Worm (Caenorhabditis elegans) whole organism, L4 larva: ENCODE results near the gene Y27F2A.10.
"Not testable (repeated sequence)": the region's sequence is repeated elsewhere in the genome, so short reads cannot be mapped to it uniquely, and the experiment has no call there.

Experiments
- F44E2.7 ChIP-seq: fragments of 200-800 bp; sonication (Bioruptor generic); IDR thresholded peaks from 2 replicates; pipeline ENCODE4 v2.1.2; 2022; ENCODE audit warnings: missing genetic modification characterization, missing compliant biosample characterization
- T20F7.1 ChIP-seq: fragments of 200-800 bp; sonication (Bioruptor generic); optimal IDR thresholded peaks from 2 replicates; lab custom pipeline; 2018; ENCODE audit warnings: mild to moderate bottlenecking, missing genetic modification characterization, missing compliant biosample characterization
- Y105C5A.15 ChIP-seq: fragments of 200-800 bp; sonication (Bioruptor generic); IDR thresholded peaks from 2 replicates; pipeline ENCODE4 v1.3.6; 2022; ENCODE audit warnings: missing genetic modification characterization, missing compliant biosample characterization
- ZK546.5 ChIP-seq, 2 experiments: sonication (generic microtip); optimal IDR thresholded peaks; 2 replicates each; lab custom pipeline; 2017; ENCODE audit warnings: missing biosample characterization in 2 of 2, missing genetic modification characterization in 2 of 2
- aly-2 ChIP-seq: sonication (generic microtip); optimal IDR thresholded peaks from 2 replicates; lab custom pipeline; 2018; ENCODE audit warnings: missing biosample characterization, missing genetic modification characterization
- arid-1 ChIP-seq: fragments of 200-800 bp; sonication (Bioruptor generic); conservative IDR thresholded peaks from 2 replicates; pipeline ENCODE4 v1.3.6; 2022; ENCODE audit warnings: missing genetic modification reagents, missing genetic modification characterization, missing compliant biosample characterization
- ceh-32 ChIP-seq: sonication (generic microtip); optimal IDR thresholded peaks from 2 replicates; lab custom pipeline; 2016; ENCODE audit warnings: mild to moderate bottlenecking, missing genetic modification characterization, missing compliant biosample characterization; ENCODE audit not compliant: poor library complexity
- ceh-44 ChIP-seq: fragments of 200-800 bp; sonication (Bioruptor generic); IDR thresholded peaks from 2 replicates; pipeline ENCODE4 v1.3.6; 2022; ENCODE audit warnings: missing genetic modification reagents, missing genetic modification characterization, missing compliant biosample characterization
- daf-8 ChIP-seq: fragments of 200-800 bp; sonication (Bioruptor generic); IDR thresholded peaks from 2 replicates; pipeline ENCODE4 v1.3.6; 2022; ENCODE audit warnings: missing genetic modification characterization, missing compliant biosample characterization
- dpl-1 ChIP-seq: fragments of 150-350 bp; optimal IDR thresholded peaks from 2 replicates; lab custom pipeline; 2014; ENCODE audit warnings: missing biosample characterization, missing genetic modification reagents, missing genetic modification characterization
- gei-8 ChIP-seq: fragments of 200-800 bp; sonication (Bioruptor generic); optimal IDR thresholded peaks from 2 replicates; lab custom pipeline; 2018; ENCODE audit warnings: mild to moderate bottlenecking, missing genetic modification characterization, missing compliant biosample characterization
- hlh-30 ChIP-seq: sonication (generic microtip); optimal IDR thresholded peaks from 2 replicates; lab custom pipeline; 2017; ENCODE audit warnings: antibody characterized with exemption, mild to moderate bottlenecking, missing genetic modification characterization, missing compliant biosample characterization; ENCODE audit not compliant: insufficient read depth
- lin-1 ChIP-seq: fragments of 200-800 bp; sonication (Bioruptor generic); IDR thresholded peaks from 2 replicates; pipeline ENCODE4 v1.3.6; 2022; ENCODE audit warnings: missing genetic modification reagents, missing genetic modification characterization, missing compliant biosample characterization
- lin-39 ChIP-seq: fragments of 150-350 bp; optimal IDR thresholded peaks from 2 replicates; lab custom pipeline; 2014; ENCODE audit warnings: missing biosample characterization, missing genetic modification reagents, missing genetic modification characterization
- mdt-29 ChIP-seq: fragments of 200-800 bp; sonication (Bioruptor generic); IDR thresholded peaks from 2 replicates; pipeline ENCODE4 v1.3.6; 2022; ENCODE audit warnings: missing genetic modification reagents, missing genetic modification characterization, missing compliant biosample characterization
- mep-1 ChIP-seq: fragments of 150-350 bp; sonication (generic microtip); optimal IDR thresholded peaks from 3 replicates; lab custom pipeline; 2014; ENCODE audit warnings: missing biosample characterization, missing genetic modification characterization
- mxl-3 ChIP-seq: fragments of 200-800 bp; sonication (Bioruptor generic); optimal IDR thresholded peaks from 2 replicates; lab custom pipeline; 2018; ENCODE audit warnings: mild to moderate bottlenecking, missing genetic modification characterization, missing compliant biosample characterization
- nhr-10 ChIP-seq: fragments of 150-350 bp; optimal IDR thresholded peaks from 2 replicates; lab custom pipeline; 2014; ENCODE audit warnings: missing biosample characterization, missing genetic modification characterization
- nhr-102 ChIP-seq: sonication (generic microtip); optimal IDR thresholded peaks from 2 replicates; lab custom pipeline; 2016; ENCODE audit warnings: mild to moderate bottlenecking, missing genetic modification characterization, moderate library complexity, missing compliant biosample characterization
- nhr-41 ChIP-seq: fragments of 200-800 bp; sonication (Bioruptor generic); IDR thresholded peaks from 2 replicates; pipeline ENCODE4 v1.3.6; 2022; ENCODE audit warnings: missing genetic modification reagents, missing genetic modification characterization, missing compliant biosample characterization
- nhr-6 ChIP-seq: fragments of 150-350 bp; optimal IDR thresholded peaks from 2 replicates; lab custom pipeline; 2014; ENCODE audit warnings: missing biosample characterization, missing genetic modification characterization
- pha-4 ChIP-seq, 2 experiments: fragments of 150-350 bp in 1 of 2; fragments of 200-800 bp in 1 of 2; sonication (Bioruptor generic) in 1 of 2; IDR thresholded peaks in 1 of 2; optimal IDR thresholded peaks in 1 of 2; 2 replicates each; pipeline versions ENCODE4 v1.3.6 to Lab custom; 2014 to 2022; ENCODE audit warnings: missing genetic modification characterization in 2 of 2, missing genetic modification reagents in 2 of 2, missing biosample characterization in 1 of 2, missing compliant biosample characterization in 1 of 2
- php-3 ChIP-seq: fragments of 200-800 bp; sonication (Bioruptor generic); IDR thresholded peaks from 2 replicates; pipeline ENCODE4 v1.3.6; 2022; ENCODE audit warnings: missing genetic modification reagents, missing genetic modification characterization, missing compliant biosample characterization
- rbr-2 ChIP-seq: sonication (generic microtip); optimal IDR thresholded peaks from 2 replicates; lab custom pipeline; 2016; ENCODE audit warnings: missing genotype, missing genetic modification characterization, missing compliant biosample characterization
- snpc-4 ChIP-seq: fragments of 150-350 bp; optimal IDR thresholded peaks from 2 replicates; lab custom pipeline; 2014; ENCODE audit warnings: missing biosample characterization, missing genetic modification characterization
- tra-1 ChIP-seq: fragments of 200-800 bp; sonication (Bioruptor generic); IDR thresholded peaks from 2 replicates; pipeline ENCODE4 v1.3.6; 2022; ENCODE audit warnings: missing genetic modification reagents, missing genetic modification characterization, missing compliant biosample characterization
- unc-62 ChIP-seq, 3 experiments: fragments of 150-350 bp in 1 of 3; sonication (generic microtip); optimal IDR thresholded peaks in 2 of 3; peaks in 1 of 3; 1 replicate in 1 of 3; 2 replicates in 2 of 3; lab custom pipeline; 2014 to 2017; ENCODE audit warnings: missing biosample characterization in 3 of 3, missing genetic modification characterization in 3 of 3, missing genetic modification reagents in 3 of 3, missing genotype in 1 of 3
- vab-7 ChIP-seq: fragments of 200-800 bp; sonication (Bioruptor generic); IDR thresholded peaks from 2 replicates; pipeline ENCODE4 v1.3.6; 2022; ENCODE audit warnings: missing genetic modification reagents, missing genetic modification characterization, missing compliant biosample characterization
- zag-1 ChIP-seq: fragments of 150-350 bp; optimal IDR thresholded peaks from 2 replicates; lab custom pipeline; 2014; ENCODE audit warnings: missing biosample characterization, missing genetic modification characterization
- zip-11 ChIP-seq: fragments of 200-800 bp; sonication (Bioruptor generic); IDR thresholded peaks from 2 replicates; pipeline ENCODE4 v1.3.6; 2022; ENCODE audit warnings: missing genetic modification characterization, missing compliant biosample characterization
- ztf-11 ChIP-seq: fragments of 150-350 bp; optimal IDR thresholded peaks from 2 replicates; lab custom pipeline; 2014; ENCODE audit warnings: missing biosample characterization, missing genetic modification characterization
- ztf-7 ChIP-seq: fragments of 150-350 bp; optimal IDR thresholded peaks from 2 replicates; lab custom pipeline; 2014; ENCODE audit warnings: missing biosample characterization, missing genetic modification characterization

Gene Y27F2A.10

ce11 chrII:3183300-3183840 is 11.3 kb upstream of the Y27F2A.10 start, which contains the start of the genes Y27F2A.6 and Y27F2A.8:
Y27F2A.6 (minus strand) TSS chrII:3183400.
Y27F2A.8 (plus strand) TSS chrII:3183790.
- TF ChIP-seq mxl-3 (GFP tag; lab: Kevin White, UChicago); gei-8 (GFP tag; lab: Kevin White, UChicago); lin-39: not testable (repeated sequence)

DNA sequence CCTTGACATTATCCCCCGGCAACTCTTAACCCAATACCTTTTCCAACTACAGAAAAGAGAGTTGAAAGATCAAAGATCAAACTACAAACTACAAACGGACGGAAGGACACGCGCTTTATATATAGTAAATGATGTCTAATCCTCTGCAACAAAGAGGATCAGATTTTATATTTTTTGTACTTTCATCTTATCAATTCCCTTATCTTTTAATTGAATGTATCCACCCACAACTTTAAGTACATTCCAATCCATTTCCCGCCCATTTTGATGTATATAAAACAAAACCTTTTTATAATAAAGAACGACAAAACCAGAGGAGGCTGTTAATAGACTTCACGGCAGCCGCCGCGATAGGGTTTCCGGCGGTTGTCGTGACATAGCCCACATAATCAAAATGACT is 5.6 kb upstream of the Y27F2A.10 start, which contains the start of gene sri-40:
Gene sri-40 (plus strand): TSS at position 301 of the 400 bp plus-strand sequence.
- TF ChIP-seq pha-4 (GFP tag; IDR thresholded peaks at IDR 0.05; lab: Robert Waterston, UW); pha-4 (tag; optimal IDR thresholded peaks at IDR 0.05; lab: Kevin White, UChicago); ztf-7 (tag; lab: Kevin White, UChicago); mxl-3 (GFP tag; lab: Kevin White, UChicago): not testable (repeated sequence)

ce11 chrII:3170089-3170488 is 2.0 kb downstream of the Y27F2A.10 start, which contains the start of gene fbxc-55:
fbxc-55 (minus strand) TSS chrII:3170189.
- TF ChIP-seq Y105C5A.15 (GFP tag; lab: Robert Waterston, UW) (no peak), vab-7 (GFP tag; lab: Robert Waterston, UW) (no peak), mep-1 (tag; lab: Kevin White, UChicago) (no peak), daf-8 (no peak), ceh-32 (tag; lab: Kevin White, UChicago) (no peak), ceh-44 (GFP tag; lab: Robert Waterston, UW) (no peak), T20F7.1 (GFP tag; lab: Kevin White, UChicago) (no peak), lin-39 (no peak), unc-62 (GFP tag; optimal IDR thresholded peaks at IDR 0.05 in 1 of 2; lab: Kevin White, UChicago) (no peak), unc-62 (tag; optimal IDR thresholded peaks at IDR 0.05; lab: Kevin White, UChicago) (no peak), nhr-102 (tag; lab: Kevin White, UChicago) (no peak), lin-1 (GFP tag; lab: Robert Waterston, UW) (no peak), zag-1 (tag; lab: Kevin White, UChicago) (no peak), nhr-10 (tag; lab: Kevin White, UChicago) (no peak), php-3 (GFP tag; lab: Robert Waterston, UW) (no peak)

DNA sequence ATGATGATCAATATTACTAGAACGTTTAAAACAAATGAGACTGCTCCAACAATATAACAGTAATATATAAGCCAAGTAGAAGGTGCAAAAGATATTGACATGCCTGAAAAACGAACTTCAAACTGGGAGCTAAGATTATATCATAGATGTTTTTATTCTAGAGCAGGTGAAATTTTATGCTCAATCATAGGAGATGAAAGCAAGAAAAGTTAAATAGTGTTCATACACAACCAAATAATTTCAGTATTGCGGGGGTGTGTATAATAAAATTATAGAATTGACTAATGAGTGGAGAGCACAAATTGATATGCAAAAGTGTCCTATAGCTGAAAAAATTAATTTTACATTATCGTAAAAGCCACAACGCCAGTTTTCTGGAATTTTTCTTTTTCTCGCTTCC is 13.1 kb downstream of the Y27F2A.10 start, which contains the start of gene sri-34:
Gene sri-34 (minus strand): TSS at position 101 of the 400 bp plus-strand sequence.
- no peak for TF ChIP-seq mdt-29 (GFP tag; lab: Robert Waterston, UW)
- no peak for TF ChIP-seq tra-1
- TF ChIP-seq arid-1 (GFP tag; lab: Robert Waterston, UW), result no peak
- no peak for TF ChIP-seq dpl-1 (GFP tag; lab: Kevin White, UChicago)
- no peak for TF ChIP-seq ztf-11 (tag; lab: Kevin White, UChicago)
- no peak for TF ChIP-seq F44E2.7 (GFP tag; lab: Robert Waterston, UW)
- no peak for TF ChIP-seq lin-39
- no peak for TF ChIP-seq mxl-3 (GFP tag; lab: Kevin White, UChicago)
- no peak for TF ChIP-seq snpc-4 (tag; lab: Kevin White, UChicago)
- TF ChIP-seq aly-2 (tag; lab: Kevin White, UChicago), result no peak
- TF ChIP-seq zip-11 (GFP tag; lab: Robert Waterston, UW), result no peak
- no peak for TF ChIP-seq ztf-7 (tag; lab: Kevin White, UChicago)
- TF ChIP-seq nhr-6 (tag; lab: Kevin White, UChicago), result no peak
- no peak for TF ChIP-seq ZK546.5 (tag; optimal IDR thresholded peaks at IDR 0.05; lab: Kevin White, UChicago)
- TF ChIP-seq nhr-41 (GFP tag; lab: Robert Waterston, UW), result no peak
- TF ChIP-seq rbr-2 (tag; lab: Kevin White, UChicago), result no peak
- no peak for TF ChIP-seq hlh-30 (tag; lab: Kevin White, UChicago)
